Worm (Caenorhabditis elegans) whole organism, early embryonic: Measurements from ENCODE around the gene F13H8.2.

ENCODE experiments used
- B0310.2 ChIP-seq: sonication (generic microtip); optimal IDR thresholded peaks from 2 replicates; lab custom pipeline; 2016; ENCODE audit warnings: mild to moderate bottlenecking, missing genetic modification characterization, missing compliant biosample characterization
- F13C5.2 ChIP-seq: sonication (generic microtip); optimal IDR thresholded peaks from 2 replicates; lab custom pipeline; 2017; ENCODE audit warnings: mild to moderate bottlenecking, missing genetic modification characterization, inconsistent platforms, missing compliant biosample characterization
- aly-1 ChIP-seq: sonication (generic microtip); optimal IDR thresholded peaks from 2 replicates; lab custom pipeline; 2016; ENCODE audit warnings: missing genetic modification characterization, missing compliant biosample characterization
- ama-1 ChIP-seq: fragments of 150-350 bp; optimal IDR thresholded peaks from 2 replicates; lab custom pipeline; 2014
- ceh-13 ChIP-seq: fragments of 200-800 bp; sonication (Bioruptor generic); optimal IDR thresholded peaks from 2 replicates; lab custom pipeline; 2018; ENCODE audit warnings: mild to moderate bottlenecking, missing genetic modification characterization, missing compliant biosample characterization
- ceh-36 ChIP-seq: sonication (generic microtip); optimal IDR thresholded peaks from 2 replicates; lab custom pipeline; 2016; ENCODE audit warnings: missing genetic modification characterization, inconsistent platforms, missing compliant biosample characterization
- ets-7 ChIP-seq: sonication (generic microtip); optimal IDR thresholded peaks from 2 replicates; lab custom pipeline; 2016; ENCODE audit warnings: missing genotype, missing genetic modification characterization, missing compliant biosample characterization
- flt-1 ChIP-seq: fragments of 200-800 bp; sonication (Bioruptor generic); IDR thresholded peaks from 2 replicates; pipeline ENCODE4 v1.3.6; 2022; ENCODE audit warnings: missing genetic modification characterization, missing compliant biosample characterization
- hmbx-1 ChIP-seq: sonication (generic microtip); optimal IDR thresholded peaks from 2 replicates; lab custom pipeline; 2016; ENCODE audit warnings: mild to moderate bottlenecking, missing genetic modification characterization, missing compliant biosample characterization
- hmg-4 ChIP-seq: fragments of 200-800 bp; sonication (Bioruptor generic); optimal IDR thresholded peaks from 2 replicates; lab custom pipeline; 2018; ENCODE audit warnings: mild to moderate bottlenecking, missing genetic modification characterization, missing compliant biosample characterization
- hnd-1 ChIP-seq: sonication (generic microtip); optimal IDR thresholded peaks from 2 replicates; lab custom pipeline; 2016; ENCODE audit warnings: missing genetic modification characterization, missing compliant biosample characterization
- pes-1 ChIP-seq: fragments of 200-800 bp; sonication (Bioruptor generic); IDR thresholded peaks from 2 replicates; pipeline ENCODE4 v1.3.6; 2022; ENCODE audit warnings: missing genetic modification reagents, missing genetic modification characterization, missing compliant biosample characterization
- scrt-1 ChIP-seq: fragments of 200-800 bp; sonication (Bioruptor generic); IDR thresholded peaks from 2 replicates; pipeline ENCODE4 v1.3.6; 2022; ENCODE audit warnings: missing genetic modification characterization, missing compliant biosample characterization
- sea-1 ChIP-seq: fragments of 200-800 bp; sonication (Bioruptor generic); conservative IDR thresholded peaks from 2 replicates; pipeline ENCODE4 v1.3.6; 2022; ENCODE audit warnings: missing genetic modification characterization, missing compliant biosample characterization
- tbx-11 ChIP-seq: fragments of 200-800 bp; sonication (Bioruptor generic); IDR thresholded peaks from 2 replicates; pipeline ENCODE4 v1.3.6; 2022; ENCODE audit warnings: missing genetic modification characterization, missing compliant biosample characterization
- tbx-37 ChIP-seq: fragments of 200-800 bp; sonication (Bioruptor generic); conservative IDR thresholded peaks from 2 replicates; pipeline ENCODE4 v1.3.6; 2022; ENCODE audit warnings: missing genetic modification reagents, missing genetic modification characterization, missing compliant biosample characterization
- tra-4 ChIP-seq: sonication (generic microtip); optimal IDR thresholded peaks from 2 replicates; lab custom pipeline; 2017; ENCODE audit warnings: missing genetic modification characterization, missing compliant biosample characterization

F13H8.2 gene

ce11 chrII:6260684-6261083, 9.5 kb upstream of the F13H8.2 start, which contains the start of gene nmgp-1:
nmgp-1 (plus strand) TSS chrII:6260857.
- TF ChIP-seq B0310.2, result no peak
- no peak for TF ChIP-seq ama-1
- TF ChIP-seq aly-1 (tag; lab: Kevin White, UChicago), result no peak
- TF ChIP-seq ceh-36 (tag; lab: Kevin White, UChicago), result no peak
- TF ChIP-seq tbx-37 (GFP tag; lab: Robert Waterston, UW), result no peak
- no peak for TF ChIP-seq F13C5.2 (tag; lab: Kevin White, UChicago)
- TF ChIP-seq ceh-13, result no peak
- TF ChIP-seq hnd-1, result no peak
- no peak for TF ChIP-seq ets-7
- TF ChIP-seq hmbx-1, result no peak
- TF ChIP-seq pes-1 (GFP tag; lab: Robert Waterston, UW), result no peak
- TF ChIP-seq tbx-11 (GFP tag; lab: Robert Waterston, UW), result no peak
- TF ChIP-seq sea-1 (GFP tag; lab: Robert Waterston, UW), result no peak
- no peak for TF ChIP-seq flt-1 (GFP tag; lab: Robert Waterston, UW)

- TF ChIP-seq scrt-1 (GFP tag; lab: Robert Waterston, UW), result no peak
These were observed 7.9 kb upstream of the F13H8.2 start, which contains the start of gene F13H8.12 for ce11 chrII:6262222-6262621. F13H8.12 (plus strand) TSS chrII:6262522.

ce11 chrII:6263685-6264084, 6.5 kb upstream of the F13H8.2 start, which contains the start of gene F13H8.3:
F13H8.3 (plus strand) TSS chrII:6263985.
- no peak for TF ChIP-seq pes-1 (GFP tag; lab: Robert Waterston, UW)

- TF ChIP-seq pes-1 (GFP tag; lab: Robert Waterston, UW) (no peak), hmg-4 (GFP tag; lab: Kevin White, UChicago) (no peak), aly-1 (tag; lab: Kevin White, UChicago) (no peak), tbx-37 (GFP tag; lab: Robert Waterston, UW) (no peak), ets-7 (no peak), sea-1 (GFP tag; lab: Robert Waterston, UW) (no peak), F13C5.2 (tag; lab: Kevin White, UChicago) (no peak), scrt-1 (GFP tag; lab: Robert Waterston, UW) (no peak), ceh-13 (no peak)
These were observed 2.2 kb upstream of the F13H8.2 start, which contains the start of gene F13H8.8 for ce11 chrII:6267983-6268382. F13H8.8 (minus strand) TSS chrII:6268083.

ce11 chrII:6273916-6274315, 3.8 kb downstream of the F13H8.2 start, which contains the start of gene bpl-1:
bpl-1 (plus strand) TSS chrII:6274216.
- TF ChIP-seq scrt-1 (GFP tag; lab: Robert Waterston, UW) (no peak), sea-1 (GFP tag; lab: Robert Waterston, UW) (no peak), ceh-13 (no peak), flt-1 (GFP tag; lab: Robert Waterston, UW) (no peak), tbx-11 (GFP tag; lab: Robert Waterston, UW) (no peak), aly-1 (tag; lab: Kevin White, UChicago) (no peak), ceh-36 (tag; lab: Kevin White, UChicago) (no peak), B0310.2 (no peak), tra-4 (tag; lab: Kevin White, UChicago) (no peak), F13C5.2 (tag; lab: Kevin White, UChicago) (no peak), hmg-4 (GFP tag; lab: Kevin White, UChicago) (no peak)

- no peak for TF ChIP-seq F13C5.2 (tag; lab: Kevin White, UChicago)
- TF ChIP-seq hmbx-1, result no peak
- TF ChIP-seq ets-7, result no peak
- no peak for TF ChIP-seq ama-1
- no peak for TF ChIP-seq tra-4 (tag; lab: Kevin White, UChicago)
- TF ChIP-seq aly-1 (tag; lab: Kevin White, UChicago), result no peak
- TF ChIP-seq tbx-37 (GFP tag; lab: Robert Waterston, UW), result no peak
- no peak for TF ChIP-seq hmg-4 (GFP tag; lab: Kevin White, UChicago)
- TF ChIP-seq scrt-1 (GFP tag; lab: Robert Waterston, UW), result no peak
- TF ChIP-seq sea-1 (GFP tag; lab: Robert Waterston, UW), result no peak
- TF ChIP-seq hnd-1, result no peak
- no peak for TF ChIP-seq flt-1 (GFP tag; lab: Robert Waterston, UW)
- no peak for TF ChIP-seq B0310.2
- TF ChIP-seq tbx-11 (GFP tag; lab: Robert Waterston, UW), result no peak
- TF ChIP-seq ceh-13, result no peak
- TF ChIP-seq ceh-36 (tag; lab: Kevin White, UChicago), result no peak
- TF ChIP-seq pes-1 (GFP tag; lab: Robert Waterston, UW), result no peak
These were observed 10.8 kb downstream of the F13H8.2 start, which contains the start of gene scly-1 for ce11 chrII:6281002-6281401. scly-1 (minus strand) TSS chrII:6281102.

- TF ChIP-seq hmbx-1, result no peak
- TF ChIP-seq sea-1 (GFP tag; lab: Robert Waterston, UW), result no peak
- no peak for TF ChIP-seq tra-4 (tag; lab: Kevin White, UChicago)
- TF ChIP-seq F13C5.2 (tag; lab: Kevin White, UChicago), result no peak
These were observed 11.7 kb downstream of the F13H8.2 start for ce11 chrII:6281903-6282302.

ce11 chrII:6283074-6283473, 12.9 kb downstream of the F13H8.2 start, which contains the start of gene F13H8.1:
F13H8.1 (plus strand) TSS chrII:6283384.
- no peak for TF ChIP-seq ceh-36 (tag; lab: Kevin White, UChicago)
- no peak for TF ChIP-seq scrt-1 (GFP tag; lab: Robert Waterston, UW)

ce11 chrII:6286865-6287264, 16.7 kb downstream of the F13H8.2 start, which contains the start of gene F13H8.6:
F13H8.6 (minus strand) TSS chrII:6286965.
- TF ChIP-seq tbx-37 (GFP tag; lab: Robert Waterston, UW) (no peak), hnd-1 (no peak)
